Worm (Caenorhabditis elegans) whole organism, L1 larva: Measurements from ENCODE around the gene Y57G11C.499.
A peak's percentile ranks its signal among the peaks of the same experiment; 100 is the strongest.

ENCODE experiments used
- F16B12.6 ChIP-seq: fragments of 150-350 bp; optimal IDR thresholded peaks from 2 replicates; lab custom pipeline; 2014; ENCODE audit warnings: missing biosample characterization, missing genetic modification characterization
- ama-1 ChIP-seq: fragments of 150-350 bp; optimal IDR thresholded peaks from 2 replicates; lab custom pipeline; 2014
- ceh-8 ChIP-seq: fragments of 200-800 bp; sonication (Bioruptor generic); optimal IDR thresholded peaks from 2 replicates; lab custom pipeline; 2018; ENCODE audit warnings: mild to moderate bottlenecking, missing genetic modification characterization, moderate library complexity, missing compliant biosample characterization
- elt-3 ChIP-seq, 6 experiments: fragments of 150-350 bp in 1 of 6; sonication (generic microtip); optimal IDR thresholded peaks; 2 replicates each; lab custom pipeline; 2017 to 2018; ENCODE audit warnings: missing biosample characterization in 6 of 6, missing genetic modification characterization in 6 of 6, inconsistent platforms in 1 of 6
- lin-35 ChIP-seq, 2 experiments: fragments of 150-350 bp; optimal IDR thresholded peaks; 2 replicates each; lab custom pipeline; 2014; ENCODE audit warnings: missing biosample characterization in 2 of 2, missing genetic modification characterization in 2 of 2, missing genetic modification reagents in 2 of 2
- nhr-11 ChIP-seq: fragments of 150-350 bp; optimal IDR thresholded peaks from 2 replicates; lab custom pipeline; 2014; ENCODE audit warnings: missing biosample characterization, missing genetic modification characterization
- pqm-1 ChIP-seq: sonication (generic microtip); optimal IDR thresholded peaks from 3 replicates; lab custom pipeline; 2017; ENCODE audit warnings: missing biosample characterization, missing genetic modification characterization
- ztf-11 ChIP-seq, 2 experiments: sonication (generic microtip); optimal IDR thresholded peaks; 2 replicates each; lab custom pipeline; 2016 to 2017; ENCODE audit warnings: missing genetic modification characterization in 2 of 2, missing biosample characterization in 1 of 2, missing compliant biosample characterization in 1 of 2

- TF ChIP-seq ceh-8 (GFP tag; lab: Kevin White, UChicago): no peak
- no peak for TF ChIP-seq ztf-11 (tag; optimal IDR thresholded peaks at IDR 0.05; lab: Kevin White, UChicago)
- TF ChIP-seq F16B12.6: no peak
- no peak for TF ChIP-seq elt-3 (tag; optimal IDR thresholded peaks at IDR 0.05; lab: Kevin White, UChicago)
- TF ChIP-seq lin-35 (GFP tag; optimal IDR thresholded peaks at IDR 0.05; lab: Kevin White, UChicago): peak; percentile 38 to 60
- no peak for TF ChIP-seq ama-1 (lab: Kevin White, UChicago)
- TF ChIP-seq nhr-11: no peak
- TF ChIP-seq pqm-1 (tag; lab: Kevin White, UChicago): no peak
Observed at ce11 chrIV:14797354-14797753, 42.6 kb upstream of the Y57G11C.499 start, which contains the start of the genes Y57G11C.1147 and nuo-3.
